Worm (Caenorhabditis elegans): ENCODE data around the gene pvf-1.

The pvf-1 gene

DNA sequence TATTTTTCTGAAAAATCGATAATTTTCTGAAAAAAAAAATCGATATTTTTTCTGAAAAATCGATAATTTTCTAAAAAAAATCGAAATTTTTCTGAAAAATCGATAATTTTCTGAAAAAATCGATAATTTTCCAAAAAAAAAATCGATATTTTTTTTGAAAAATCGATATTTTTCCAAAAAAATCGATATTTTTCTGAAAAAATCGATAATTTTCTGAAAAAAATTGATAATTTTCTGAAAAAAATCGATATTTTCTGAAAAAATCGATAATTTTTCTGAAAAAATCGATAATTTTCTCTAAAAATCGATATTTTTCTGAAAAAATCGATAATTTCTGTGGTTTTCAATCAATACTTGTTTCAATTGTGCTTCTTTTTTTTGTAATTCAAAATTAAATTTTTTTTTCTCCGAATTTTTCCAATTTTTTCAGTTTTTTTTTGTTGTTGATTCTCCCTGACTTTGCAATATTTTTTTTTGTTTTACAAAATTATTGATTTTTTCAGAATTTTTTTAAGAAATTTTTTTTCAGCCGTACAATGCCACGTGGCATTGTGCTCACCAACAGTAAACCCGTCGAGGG, 10.0 kb upstream of the pvf-1 start, which contains the start of gene rexd-1:
Gene rexd-1 (plus strand): TSS at position 530 of the 580 bp plus-strand sequence.
- TF ChIP-seq ceh-28 (tag; optimal IDR thresholded peaks at IDR 0.05) (peak; percentile 98), pqm-1 (tag; optimal IDR thresholded peaks at IDR 0.05) (peak; percentile 4), ceh-82 (tag; optimal IDR thresholded peaks at IDR 0.05) (no peak)

- no peak for TF ChIP-seq ceh-82 (tag; optimal IDR thresholded peaks at IDR 0.05)
These were observed 8.3 kb upstream of the pvf-1 start for ce11 chrIII:1832453-1832852.

- no peak for TF ChIP-seq ztf-11 (tag; optimal IDR thresholded peaks at IDR 0.05)
- no peak for TF ChIP-seq ceh-9 (tag; optimal IDR thresholded peaks at IDR 0.05)
- TF ChIP-seq fos-1 (tag; optimal IDR thresholded peaks at IDR 0.05), result no peak
- TF ChIP-seq ZK546.5 (tag; optimal IDR thresholded peaks at IDR 0.05), result no peak
- no peak for TF ChIP-seq ceh-28 (tag; optimal IDR thresholded peaks at IDR 0.05)
- TF ChIP-seq pqm-1 (tag; optimal IDR thresholded peaks at IDR 0.05), result no peak
- TF ChIP-seq egl-27 (tag; optimal IDR thresholded peaks at IDR 0.05), result no peak
- no peak for TF ChIP-seq elt-1 (tag; optimal IDR thresholded peaks at IDR 0.05)
- no peak for TF ChIP-seq aly-2 (tag; optimal IDR thresholded peaks at IDR 0.05)
These were observed 7.0 kb upstream of the pvf-1 start for ce11 chrIII:1831104-1831503.

ce11 chrIII:1819049-1819597, 5.0 kb downstream of the pvf-1 start:
- peak; percentile 41 for TF ChIP-seq snpc-4 (tag; optimal IDR thresholded peaks at IDR 0.05)
- peak; percentile 22 for TF ChIP-seq elt-1 (tag; optimal IDR thresholded peaks at IDR 0.05)
- TF ChIP-seq nhr-28 (tag; optimal IDR thresholded peaks at IDR 0.05), result no peak
- peak; percentile 35 for TF ChIP-seq lin-39 (tag; optimal IDR thresholded peaks at IDR 0.05)
- peak; percentile 60 for TF ChIP-seq nfya-1 (tag; optimal IDR thresholded peaks at IDR 0.05; ENCODE audit: insufficient read depth)
- peak; percentile 52 for TF ChIP-seq pha-4 (tag; optimal IDR thresholded peaks at IDR 0.05)
- TF ChIP-seq egl-5 (tag; optimal IDR thresholded peaks at IDR 0.05), result no peak
- peak; percentile 19 for TF ChIP-seq lin-15B (tag; optimal IDR thresholded peaks at IDR 0.05)
- TF ChIP-seq hmg-11 (tag; optimal IDR thresholded peaks at IDR 0.05), result peak; percentile 65

ce11 chrIII:1818001-1818655, 6.0 kb downstream of the pvf-1 start, which contains the start of gene clp-4:
Gene clp-4 (minus strand): TSS chrIII:1818323.
- TF ChIP-seq R02D3.7 (tag; optimal IDR thresholded peaks at IDR 0.05), result no peak
- TF ChIP-seq nhr-23 (tag; optimal IDR thresholded peaks at IDR 0.05), result peak; percentile 33
- TF ChIP-seq nhr-237 (tag; optimal IDR thresholded peaks at IDR 0.05), result no peak
- no peak for TF ChIP-seq ceh-82 (tag; optimal IDR thresholded peaks at IDR 0.05)
- TF ChIP-seq unc-39 (tag; optimal IDR thresholded peaks at IDR 0.05), result no peak
- TF ChIP-seq lin-15B (tag; optimal IDR thresholded peaks at IDR 0.05), result no peak
- no peak for TF ChIP-seq lsy-12 (tag; optimal IDR thresholded peaks at IDR 0.05)
- TF ChIP-seq aly-2 (tag; optimal IDR thresholded peaks at IDR 0.05), result no peak
- no peak for TF ChIP-seq hmg-11 (tag; optimal IDR thresholded peaks at IDR 0.05)
- peak; percentile 8 for TF ChIP-seq nhr-25 (tag; optimal IDR thresholded peaks at IDR 0.05)
- TF ChIP-seq pha-4 (tag; optimal IDR thresholded peaks at IDR 0.05), result no peak
- no peak for TF ChIP-seq eor-1 (tag; optimal IDR thresholded peaks at IDR 0.05)
- TF ChIP-seq elt-1 (tag; optimal IDR thresholded peaks at IDR 0.05), result peak; percentile 97
- no peak for TF ChIP-seq ceh-9 (tag; optimal IDR thresholded peaks at IDR 0.05)
- TF ChIP-seq ZK546.5 (tag; optimal IDR thresholded peaks at IDR 0.05), result no peak

DNA sequence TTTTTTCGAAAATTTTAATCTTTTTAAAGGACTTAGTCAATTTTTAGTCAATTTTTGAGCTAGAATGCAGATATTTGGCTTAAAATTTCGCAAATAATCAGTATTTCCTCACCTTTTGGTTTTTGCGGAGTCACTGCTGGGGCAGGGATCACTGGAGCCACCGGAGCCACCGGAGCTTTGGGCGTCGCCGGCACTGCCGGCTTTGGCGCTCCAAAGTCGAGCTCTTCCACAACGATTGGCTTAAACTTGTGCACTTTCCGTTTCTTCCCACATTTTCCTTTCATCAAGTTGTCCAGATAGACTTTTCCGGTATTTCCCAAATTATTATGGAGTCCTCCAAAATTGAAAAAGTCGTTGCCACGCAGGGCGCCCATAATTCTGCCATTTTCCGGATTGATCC, 9.8 kb downstream of the pvf-1 start:
- no peak for TF ChIP-seq lin-15B (tag; optimal IDR thresholded peaks at IDR 0.05)
- TF ChIP-seq nhr-76 (tag; optimal IDR thresholded peaks at IDR 0.05), result no peak
- TF ChIP-seq ZK546.5 (tag; optimal IDR thresholded peaks at IDR 0.05), result no peak
- TF ChIP-seq ceh-28 (tag; optimal IDR thresholded peaks at IDR 0.05), result no peak

DNA sequence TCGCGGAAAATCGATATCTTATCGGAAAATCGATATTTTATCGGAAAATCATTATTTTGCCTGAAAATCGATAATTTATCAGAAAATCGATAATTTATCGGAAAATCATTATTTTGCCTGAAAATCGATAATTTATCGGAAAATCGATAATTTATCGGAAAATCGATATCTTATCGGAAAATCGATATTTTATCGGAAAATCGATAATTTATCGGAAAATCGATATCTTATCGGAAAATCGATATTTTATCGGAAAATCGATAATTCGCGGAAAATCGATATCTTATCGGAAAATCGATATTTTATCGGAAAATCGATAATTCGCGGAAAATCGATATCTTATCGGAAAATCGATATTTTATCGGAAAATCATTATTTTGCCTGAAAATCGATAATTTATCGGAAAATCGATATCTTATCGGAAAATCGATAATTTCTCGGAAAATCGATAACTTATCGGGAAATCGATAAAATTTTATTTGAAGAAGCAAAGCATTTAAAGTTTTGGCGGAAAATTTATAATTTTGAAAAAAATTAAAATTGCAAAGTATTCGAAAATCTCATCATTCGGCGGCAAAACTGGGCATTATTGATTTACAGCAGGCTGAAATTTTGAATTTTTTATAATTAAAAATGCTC, 16.7 kb downstream of the pvf-1 start:
- TF ChIP-seq ceh-28 (tag; optimal IDR thresholded peaks at IDR 0.05), result peak; percentile 100

Data from whole organism, L3 larva.